Worm (Caenorhabditis elegans) whole organism, L3 larva: ENCODE measurements around the gene ZK688.7.

ENCODE experiments used
- R02D3.7 ChIP-seq: fragments of 150-350 bp; optimal IDR thresholded peaks from 2 replicates; lab custom pipeline; 2014; ENCODE audit warnings: missing biosample characterization, missing genetic modification characterization
- ama-1 ChIP-seq: fragments of 150-350 bp; optimal IDR thresholded peaks from 2 replicates; lab custom pipeline; 2018
- ceh-82 ChIP-seq: fragments of 150-350 bp; optimal IDR thresholded peaks from 2 replicates; lab custom pipeline; 2014; ENCODE audit warnings: missing biosample characterization, missing genetic modification characterization
- fkh-10 ChIP-seq: sonication (generic microtip); optimal IDR thresholded peaks from 2 replicates; lab custom pipeline; 2017; ENCODE audit warnings: missing biosample characterization, missing genetic modification reagents, missing genetic modification characterization
- nfya-1 ChIP-seq: sonication (generic microtip); optimal IDR thresholded peaks from 2 replicates; lab custom pipeline; 2017; ENCODE audit warnings: missing genetic modification characterization, mild to moderate bottlenecking, missing compliant biosample characterization, antibody characterized with exemption, moderate library complexity; ENCODE audit not compliant: insufficient read depth
- nhr-12 ChIP-seq: fragments of 150-350 bp; optimal IDR thresholded peaks from 2 replicates; lab custom pipeline; 2014; ENCODE audit warnings: missing biosample characterization, missing genetic modification characterization
- nhr-23 ChIP-seq: fragments of 150-350 bp; optimal IDR thresholded peaks from 2 replicates; lab custom pipeline; 2014; ENCODE audit warnings: missing biosample characterization, missing genetic modification reagents, missing genetic modification characterization
- nhr-237 ChIP-seq: fragments of 150-350 bp; optimal IDR thresholded peaks from 2 replicates; lab custom pipeline; 2014; ENCODE audit warnings: missing biosample characterization, missing genetic modification characterization
- nhr-76 ChIP-seq: fragments of 150-350 bp; sonication (generic microtip); optimal IDR thresholded peaks from 5 replicates; lab custom pipeline; 2014; ENCODE audit warnings: missing biosample characterization, missing genetic modification characterization
- snpc-4 ChIP-seq: fragments of 150-350 bp; optimal IDR thresholded peaks from 2 replicates; lab custom pipeline; 2014; ENCODE audit warnings: missing biosample characterization, missing genetic modification characterization
- zag-1 ChIP-seq: fragments of 150-350 bp; optimal IDR thresholded peaks from 2 replicates; lab custom pipeline; 2014; ENCODE audit warnings: missing biosample characterization, missing genetic modification characterization
- ztf-11 ChIP-seq: fragments of 150-350 bp; optimal IDR thresholded peaks from 2 replicates; lab custom pipeline; 2014; ENCODE audit warnings: missing biosample characterization, missing genetic modification characterization
- ztf-4 ChIP-seq: fragments of 150-350 bp; optimal IDR thresholded peaks from 2 replicates; lab custom pipeline; 2014; ENCODE audit warnings: missing biosample characterization, missing genetic modification characterization

ce11 chrIII:7889036-7889435 lies 22.4 kb downstream of the ZK688.7 start:
- TF ChIP-seq snpc-4 (tag; lab: Kevin White, UChicago) = no peak
- TF ChIP-seq fkh-10 (GFP tag; lab: Kevin White, UChicago) = no peak
- TF ChIP-seq ztf-4 = no peak
- no peak for TF ChIP-seq nhr-76
- TF ChIP-seq ztf-11 (tag; lab: Kevin White, UChicago) = no peak
- TF ChIP-seq ama-1 (lab: Kevin White, UChicago) = no peak
- TF ChIP-seq nhr-12 (tag; lab: Kevin White, UChicago) = no peak
- no peak for TF ChIP-seq nhr-23 (tag; lab: Kevin White, UChicago)
- no peak for TF ChIP-seq nfya-1
- no peak for TF ChIP-seq nhr-237 (tag; lab: Kevin White, UChicago)
- no peak for TF ChIP-seq R02D3.7 (tag; lab: Kevin White, UChicago)
- no peak for TF ChIP-seq zag-1 (tag; lab: Kevin White, UChicago)
- no peak for TF ChIP-seq ceh-82
